Worm (Caenorhabditis elegans) whole organism, L4/young adult: Measurements from ENCODE around the gene spat-1.

ENCODE experiments used
- W03F9.2 ChIP-seq: fragments of 150-350 bp; optimal IDR thresholded peaks from 2 replicates; lab custom pipeline; 2014; ENCODE audit warnings: missing biosample characterization, missing genetic modification characterization
- dao-5 ChIP-seq: sonication (generic microtip); optimal IDR thresholded peaks from 2 replicates; lab custom pipeline; 2016; ENCODE audit warnings: missing genotype, missing genetic modification characterization, moderate library complexity, missing compliant biosample characterization
- him-1 ChIP-seq: sonication (generic microtip); optimal IDR thresholded peaks from 2 replicates; lab custom pipeline; 2016; ENCODE audit warnings: missing genotype, missing genetic modification reagents, missing genetic modification characterization, missing compliant biosample characterization

Gene spat-1

ce11 chrII:14528233-14528802 is at the start of gene spat-1, which contains the start of gene F57C2.5:
spat-1 (plus strand) TSS chrII:14528752.
F57C2.5 (minus strand) TSS chrII:14528239.
- TF ChIP-seq W03F9.2 (tag; lab: Kevin White, UChicago) (peak; percentile 71), dao-5 (no peak)

- TF ChIP-seq W03F9.2 (tag; lab: Kevin White, UChicago) (no peak), dao-5 (no peak), him-1 (tag; lab: Kevin White, UChicago) (no peak)
Observed at ce11 chrII:14479583-14480245, 48.8 kb upstream of the spat-1 start, which contains the start of gene C13B4.1. C13B4.1 (minus strand) TSS chrII:14479633.

ce11 chrII:14480772-14481171 is 47.8 kb upstream of the spat-1 start:
- TF ChIP-seq him-1 (tag; lab: Kevin White, UChicago) (no peak), W03F9.2 (tag; lab: Kevin White, UChicago) (no peak), dao-5 (no peak)

- TF ChIP-seq W03F9.2 (tag; lab: Kevin White, UChicago) (no peak), him-1 (tag; lab: Kevin White, UChicago) (no peak), dao-5 (no peak)
Observed at ce11 chrII:14483813-14484212, 44.7 kb upstream of the spat-1 start.

- TF ChIP-seq dao-5 = no peak
- peak; percentile 59 for TF ChIP-seq W03F9.2 (tag; lab: Kevin White, UChicago)
Observed at ce11 chrII:14488661-14489060, 39.9 kb upstream of the spat-1 start, which contains the start of gene usp-14. usp-14 (minus strand) TSS chrII:14488688.

ce11 chrII:14489407-14489806 is 39.1 kb upstream of the spat-1 start, which contains the start of gene vnut-1:
vnut-1 (plus strand) TSS chrII:14489802.
- TF ChIP-seq him-1 (tag; lab: Kevin White, UChicago) (no peak), dao-5 (no peak), W03F9.2 (tag; lab: Kevin White, UChicago) (no peak)

- TF ChIP-seq dao-5 (no peak), him-1 (tag; lab: Kevin White, UChicago) (no peak), W03F9.2 (tag; lab: Kevin White, UChicago) (no peak)
Observed at ce11 chrII:14492592-14493196, 35.9 kb upstream of the spat-1 start.

ce11 chrII:14494014-14494413 is 34.5 kb upstream of the spat-1 start:
- TF ChIP-seq dao-5 (no peak), W03F9.2 (tag; lab: Kevin White, UChicago) (no peak), him-1 (tag; lab: Kevin White, UChicago) (no peak)

- TF ChIP-seq W03F9.2 (tag; lab: Kevin White, UChicago) = no peak
- TF ChIP-seq dao-5 = no peak
Observed at ce11 chrII:14494414-14494463, 34.3 kb upstream of the spat-1 start, which contains the start of gene cysl-2. cysl-2 (minus strand) TSS chrII:14494451.

- TF ChIP-seq W03F9.2 (tag; lab: Kevin White, UChicago) (no peak), dao-5 (no peak), him-1 (tag; lab: Kevin White, UChicago) (no peak)
Observed at ce11 chrII:14494464-14494863, 34.1 kb upstream of the spat-1 start.

ce11 chrII:14495341-14495740 is 33.2 kb upstream of the spat-1 start:
- TF ChIP-seq him-1 (tag; lab: Kevin White, UChicago) (no peak), W03F9.2 (tag; lab: Kevin White, UChicago) (no peak), dao-5 (no peak)

- TF ChIP-seq dao-5 (peak; percentile 57), him-1 (tag; lab: Kevin White, UChicago) (peak; percentile 66), W03F9.2 (tag; lab: Kevin White, UChicago) (peak; percentile 21)
Observed at ce11 chrII:14496809-14497208, 31.7 kb upstream of the spat-1 start.

ce11 chrII:14497848-14498247 is 30.7 kb upstream of the spat-1 start, which contains the start of gene dhs-8:
dhs-8 (plus strand) TSS chrII:14498026.
- TF ChIP-seq him-1 (tag; lab: Kevin White, UChicago) (no peak), W03F9.2 (tag; lab: Kevin White, UChicago) (no peak), dao-5 (no peak)

ce11 chrII:14500122-14500521 is 28.4 kb upstream of the spat-1 start, which contains the start of gene K10H10.4:
K10H10.4 (plus strand) TSS chrII:14500422.
- TF ChIP-seq him-1 (tag; lab: Kevin White, UChicago) = no peak
- no peak for TF ChIP-seq W03F9.2 (tag; lab: Kevin White, UChicago)
- TF ChIP-seq dao-5 = no peak

- TF ChIP-seq W03F9.2 (tag; lab: Kevin White, UChicago) (no peak), dao-5 (no peak), him-1 (tag; lab: Kevin White, UChicago) (no peak)
Observed at ce11 chrII:14501447-14501846, 27.1 kb upstream of the spat-1 start, which contains the start of gene K10H10.5. K10H10.5 (plus strand) TSS chrII:14501747.
